Fruit fly (Drosophila melanogaster): ENCODE data around the gene Wdr24.

The Wdr24 gene

dm6 chr3R:29714314-29714713 lies 30.6 kb downstream of the Wdr24 start, which contains the start of gene Obp99d:
TSS of gene Obp99d (plus strand) at chr3R:29714505.
- no peak for TF ChIP-seq CG1647 (GFP tag; optimal IDR thresholded peaks at IDR 0.05)
- no peak for TF ChIP-seq CG11695 (GFP tag; IDR thresholded peaks at IDR 0.05)
- TF ChIP-seq vfl (GFP tag; optimal IDR thresholded peaks at IDR 0.05) = no peak
- no peak for TF ChIP-seq CG5953 (GFP tag; IDR thresholded peaks at IDR 0.05)
- TF ChIP-seq D (optimal IDR thresholded peaks at IDR 0.05) = peak; percentile 71
- no peak for TF ChIP-seq D (GFP tag; optimal IDR thresholded peaks at IDR 0.05)
- TF ChIP-seq CG12236 (GFP tag; optimal IDR thresholded peaks at IDR 0.05) = no peak
- peak; percentile 92 for TF ChIP-seq CG2199 (GFP tag; IDR thresholded peaks at IDR 0.05)

dm6 chr3R:29711434-29711833 lies 33.5 kb downstream of the Wdr24 start:
- TF ChIP-seq prd (optimal IDR thresholded peaks at IDR 0.05) = no peak
- TF ChIP-seq prd (GFP tag; IDR thresholded peaks at IDR 0.05) = peak; percentile 55; the same call in 2 of the 3 replicates
- no peak for TF ChIP-seq CG31441 (GFP tag; IDR thresholded peaks at IDR 0.05)
- TF ChIP-seq Antp (GFP tag; optimal IDR thresholded peaks at IDR 0.05) = no peak
- TF ChIP-seq Dek (tag; optimal IDR thresholded peaks at IDR 0.05) = no peak
- TF ChIP-seq pfk (GFP tag; optimal IDR thresholded peaks at IDR 0.05) = no peak
- peak; percentile 3 for TF ChIP-seq fd96Cb (tag; optimal IDR thresholded peaks at IDR 0.05)
- TF ChIP-seq bsh (GFP tag; optimal IDR thresholded peaks at IDR 0.05) = peak in 1 of 2 experiments; percentile 40
- TF ChIP-seq CG10979 (tag; optimal IDR thresholded peaks at IDR 0.05) = peak; percentile 11
- TF ChIP-seq CG7556 (GFP tag; optimal IDR thresholded peaks at IDR 0.05) = no peak
- no peak for TF ChIP-seq HmgZ (tag; optimal IDR thresholded peaks at IDR 0.05)
- TF ChIP-seq CG7928 (GFP tag; optimal IDR thresholded peaks at IDR 0.05) = no peak
- no peak for TF ChIP-seq org-1 (GFP tag; optimal IDR thresholded peaks at IDR 0.05)
- TF ChIP-seq Fer1 (GFP tag; optimal IDR thresholded peaks at IDR 0.05) = no peak
- TF ChIP-seq Mad (GFP tag; optimal IDR thresholded peaks at IDR 0.05) = no peak
- TF ChIP-seq CG17359 (tag; optimal IDR thresholded peaks at IDR 0.05) = no peak
- TF ChIP-seq ase (GFP tag; IDR thresholded peaks at IDR 0.05) = no peak
- TF ChIP-seq CG1603 (tag; optimal IDR thresholded peaks at IDR 0.05) = peak; percentile 44
- TF ChIP-seq CG15479 (GFP tag; optimal IDR thresholded peaks at IDR 0.05) = no peak
- TF ChIP-seq lmd (GFP tag; IDR thresholded peaks at IDR 0.05) = peak; percentile 33; the same call in 1 of the 2 replicates
- TF ChIP-seq dmrt99B (tag; optimal IDR thresholded peaks at IDR 0.05) = peak; percentile 49
- no peak for TF ChIP-seq CG8478 (optimal IDR thresholded peaks at IDR 0.05)
- no peak for TF ChIP-seq CG6765 (GFP tag; optimal IDR thresholded peaks at IDR 0.05)
- no peak for TF ChIP-seq CG6272 (GFP tag; IDR thresholded peaks at IDR 0.05)
- no peak for TF ChIP-seq CrebB (tag; optimal IDR thresholded peaks at IDR 0.05)
- no peak for TF ChIP-seq Ravus (GFP tag; IDR thresholded peaks at IDR 0.05)
- no peak for TF ChIP-seq croc (GFP tag; conservative IDR thresholded peaks at IDR 0.05)
- TF ChIP-seq CG5245 (GFP tag; optimal IDR thresholded peaks at IDR 0.05) = no peak
- TF ChIP-seq gsb (GFP tag; IDR thresholded peaks at IDR 0.05) = no peak
- no peak for TF ChIP-seq CG4424 (GFP tag; optimal IDR thresholded peaks at IDR 0.05)
- no peak for TF ChIP-seq Max (GFP tag; optimal IDR thresholded peaks at IDR 0.05)
- TF ChIP-seq chn (GFP tag; optimal IDR thresholded peaks at IDR 0.05) = peak; percentile 6
- TF ChIP-seq dysf (GFP tag; IDR thresholded peaks at IDR 0.05) = 0 out of 3 replicates have a peak, but pooled peaks have one; percentile 41
- no peak for TF ChIP-seq CG13287 (GFP tag; IDR thresholded peaks at IDR 0.05; ENCODE audit: partially characterized antibody)
- TF ChIP-seq Oli (tag; optimal IDR thresholded peaks at IDR 0.05) = peak; percentile 18
- no peak for TF ChIP-seq CG11696 (GFP tag; IDR thresholded peaks at IDR 0.05)
- peak; percentile 35; the same call in 2 of the 3 replicates for TF ChIP-seq row (GFP tag; IDR thresholded peaks at IDR 0.05)
- TF ChIP-seq otp (GFP tag; IDR thresholded peaks at IDR 0.05) = 0 out of 3 replicates have a peak, but pooled peaks have one; percentile 7
- TF ChIP-seq CG7839 (tag; optimal IDR thresholded peaks at IDR 0.05) = peak; percentile 16
- TF ChIP-seq onecut (GFP tag; IDR thresholded peaks at IDR 0.05) = no peak
- TF ChIP-seq Awh (GFP tag; IDR thresholded peaks at IDR 0.05) = no peak
- peak; percentile 33; the same call in 1 of the 2 replicates for TF ChIP-seq Ptx1 (GFP tag; IDR thresholded peaks at IDR 0.05)
- TF ChIP-seq Ets97D (GFP tag; optimal IDR thresholded peaks at IDR 0.05) = no peak
- TF ChIP-seq CG6689 (GFP tag; IDR thresholded peaks at IDR 0.05) = 0 out of 2 replicates have a peak, but pooled peaks have one; percentile 5
